Worm (Caenorhabditis elegans) whole organism, young adult: ENCODE results near the gene mars-1.
A peak's percentile ranks its signal among the peaks of the same experiment; 100 is the strongest.

ENCODE experiments used
- B0336.3 ChIP-seq: fragments of 200-800 bp; sonication (Bioruptor generic); IDR thresholded peaks from 2 replicates; pipeline ENCODE4 v1.3.6; 2022; ENCODE audit warnings: missing genetic modification characterization, missing compliant biosample characterization
- C06A6.2 ChIP-seq: fragments of 200-800 bp; sonication (Bioruptor generic); conservative IDR thresholded peaks from 2 replicates; pipeline ENCODE4 v1.3.6; 2022; ENCODE audit warnings: missing genetic modification characterization, missing compliant biosample characterization
- D2030.7 ChIP-seq: fragments of 200-800 bp; sonication (Bioruptor generic); IDR thresholded peaks from 2 replicates; pipeline ENCODE4 v1.3.6; 2022; ENCODE audit warnings: missing genetic modification reagents, missing genetic modification characterization, missing compliant biosample characterization
- F10E7.11 ChIP-seq: sonication (generic microtip); optimal IDR thresholded peaks from 2 replicates; lab custom pipeline; 2017; ENCODE audit warnings: mild to moderate bottlenecking, missing genetic modification characterization, moderate library complexity, missing compliant biosample characterization
- F22D6.2 ChIP-seq: sonication (generic microtip); optimal IDR thresholded peaks from 2 replicates; lab custom pipeline; 2016; ENCODE audit warnings: mild to moderate bottlenecking, missing genetic modification characterization, missing compliant biosample characterization
- F33H1.4 ChIP-seq: fragments of 200-800 bp; sonication (Bioruptor generic); IDR thresholded peaks from 2 replicates; pipeline ENCODE4 v1.3.6; 2022; ENCODE audit warnings: missing genetic modification reagents, missing genetic modification characterization, missing compliant biosample characterization
- F37B4.10 ChIP-seq: fragments of 200-800 bp; sonication (Bioruptor generic); IDR thresholded peaks from 2 replicates; pipeline ENCODE4 v1.3.6; 2022; ENCODE audit warnings: missing genetic modification characterization, missing compliant biosample characterization
- F57A8.1 ChIP-seq: fragments of 200-800 bp; sonication (Bioruptor generic); optimal IDR thresholded peaks from 2 replicates; lab custom pipeline; 2018; ENCODE audit warnings: mild to moderate bottlenecking, missing genetic modification characterization, moderate library complexity, missing compliant biosample characterization
- T26A5.8 ChIP-seq: sonication (generic microtip); optimal IDR thresholded peaks from 2 replicates; lab custom pipeline; 2016; ENCODE audit warnings: missing genetic modification characterization, missing compliant biosample characterization
- Y53F4B.3 ChIP-seq: fragments of 200-800 bp; sonication (Bioruptor generic); IDR thresholded peaks from 2 replicates; pipeline ENCODE4 v1.3.6; 2022; ENCODE audit warnings: missing genetic modification reagents, missing genetic modification characterization, missing compliant biosample characterization
- Y56A3A.18 ChIP-seq: fragments of 200-800 bp; sonication (Bioruptor generic); IDR thresholded peaks from 2 replicates; pipeline ENCODE4 v1.3.6; 2022; ENCODE audit warnings: missing genetic modification reagents, missing genetic modification characterization, missing compliant biosample characterization
- Y79H2A.3 ChIP-seq: fragments of 200-800 bp; sonication (Bioruptor generic); conservative IDR thresholded peaks from 2 replicates; pipeline ENCODE4 v1.3.6; 2022; ENCODE audit warnings: missing genetic modification reagents, missing genetic modification characterization, missing compliant biosample characterization
- akir-1 ChIP-seq: fragments of 200-800 bp; sonication (Bioruptor generic); optimal IDR thresholded peaks from 2 replicates; lab custom pipeline; 2018; ENCODE audit warnings: mild to moderate bottlenecking, missing genetic modification characterization, moderate library complexity, missing compliant biosample characterization
- attf-5 ChIP-seq: fragments of 200-800 bp; sonication (Bioruptor generic); optimal IDR thresholded peaks from 2 replicates; lab custom pipeline; 2018; ENCODE audit warnings: mild to moderate bottlenecking, missing genetic modification characterization, missing compliant biosample characterization
- attf-6 ChIP-seq: fragments of 200-800 bp; sonication (Bioruptor generic); IDR thresholded peaks from 2 replicates; pipeline ENCODE4 v1.3.6; 2022; ENCODE audit warnings: missing genetic modification reagents, missing genetic modification characterization, missing compliant biosample characterization
- cebp-1 ChIP-seq, 2 experiments: fragments of 200-800 bp in 1 of 2; sonication (Bioruptor generic) in 1 of 2; sonication (generic microtip) in 1 of 2; IDR thresholded peaks in 1 of 2; optimal IDR thresholded peaks in 1 of 2; 2 replicates each; pipeline versions ENCODE4 v1.3.6 to Lab custom; 2017 to 2022; ENCODE audit warnings: missing compliant biosample characterization in 2 of 2, missing genetic modification characterization in 2 of 2, mild to moderate bottlenecking in 1 of 2, missing genetic modification reagents in 1 of 2, moderate library complexity in 1 of 2
- ceh-100 ChIP-seq: fragments of 200-800 bp; sonication (Bioruptor generic); IDR thresholded peaks from 2 replicates; pipeline ENCODE4 v1.3.6; 2022; ENCODE audit warnings: missing genetic modification reagents, missing genetic modification characterization, missing compliant biosample characterization
- dpl-1 ChIP-seq: fragments of 150-350 bp; optimal IDR thresholded peaks from 2 replicates; lab custom pipeline; 2014; ENCODE audit warnings: missing biosample characterization, missing genetic modification reagents, missing genetic modification characterization
- efl-1 ChIP-seq: fragments of 150-350 bp; optimal IDR thresholded peaks from 2 replicates; lab custom pipeline; 2014; ENCODE audit warnings: missing biosample characterization, missing genetic modification reagents, missing genetic modification characterization
- egl-18 ChIP-seq: fragments of 200-800 bp; sonication (Bioruptor generic); IDR thresholded peaks from 2 replicates; pipeline ENCODE4 v1.3.6; 2022; ENCODE audit warnings: missing genetic modification reagents, missing genetic modification characterization, missing compliant biosample characterization
- ets-4 ChIP-seq: fragments of 200-800 bp; sonication (Bioruptor generic); optimal IDR thresholded peaks from 2 replicates; lab custom pipeline; 2018; ENCODE audit warnings: mild to moderate bottlenecking, missing genetic modification characterization, missing compliant biosample characterization
- fkh-3 ChIP-seq: sonication (generic microtip); optimal IDR thresholded peaks from 2 replicates; lab custom pipeline; 2016; ENCODE audit warnings: mild to moderate bottlenecking, missing genetic modification characterization, missing compliant biosample characterization
- him-1 ChIP-seq: sonication (generic microtip); optimal IDR thresholded peaks from 2 replicates; lab custom pipeline; 2016; ENCODE audit warnings: missing genotype, missing genetic modification reagents, missing genetic modification characterization, missing compliant biosample characterization
- hrde-1 ChIP-seq: sonication (generic microtip); optimal IDR thresholded peaks from 2 replicates; lab custom pipeline; 2016; ENCODE audit warnings: missing genetic modification characterization, mild to moderate bottlenecking, missing compliant biosample characterization, moderate library complexity, missing genotype, missing genetic modification reagents, borderline replicate concordance
- hsf-1 ChIP-seq: fragments of 200-800 bp; sonication (Bioruptor generic); IDR thresholded peaks from 2 replicates; pipeline ENCODE4 v1.3.6; 2022; ENCODE audit warnings: missing genetic modification reagents, missing genetic modification characterization, missing compliant biosample characterization
- lin-40 ChIP-seq: sonication (generic microtip); optimal IDR thresholded peaks from 2 replicates; lab custom pipeline; 2016; ENCODE audit warnings: missing genetic modification characterization, mild to moderate bottlenecking, missing compliant biosample characterization, missing genotype, missing genetic modification reagents
- lsy-27 ChIP-seq: sonication (generic microtip); optimal IDR thresholded peaks from 2 replicates; lab custom pipeline; 2017; ENCODE audit warnings: missing genetic modification characterization, mild to moderate bottlenecking, missing compliant biosample characterization, antibody characterized with exemption, missing genotype, borderline replicate concordance; ENCODE audit not compliant: insufficient read depth
- madf-3 ChIP-seq: fragments of 200-800 bp; sonication (Bioruptor generic); IDR thresholded peaks from 2 replicates; pipeline ENCODE4 v1.3.6; 2022; ENCODE audit warnings: missing genetic modification reagents, missing genetic modification characterization, missing compliant biosample characterization
- madf-8 ChIP-seq: fragments of 200-800 bp; sonication (Bioruptor generic); conservative IDR thresholded peaks from 2 replicates; pipeline ENCODE4 v1.3.6; 2022; ENCODE audit warnings: missing genetic modification reagents, missing genetic modification characterization, missing compliant biosample characterization
- mcd-1 ChIP-seq: fragments of 200-800 bp; sonication (Bioruptor generic); IDR thresholded peaks from 2 replicates; pipeline ENCODE4 v1.3.6; 2022; ENCODE audit warnings: missing genetic modification reagents, missing genetic modification characterization, missing compliant biosample characterization
- mxl-1 ChIP-seq: sonication (generic microtip); optimal IDR thresholded peaks from 2 replicates; lab custom pipeline; 2016; ENCODE audit warnings: missing genetic modification characterization, missing compliant biosample characterization
- nfya-1 ChIP-seq: sonication (generic microtip); optimal IDR thresholded peaks from 2 replicates; lab custom pipeline; 2017; ENCODE audit warnings: antibody characterized with exemption, missing compliant biosample characterization, missing genetic modification characterization, borderline replicate concordance; ENCODE audit not compliant: insufficient read depth
- nhr-80 ChIP-seq: sonication (generic microtip); optimal IDR thresholded peaks from 2 replicates; lab custom pipeline; 2016; ENCODE audit warnings: missing genetic modification characterization, missing compliant biosample characterization
- nhr-90 ChIP-seq: sonication (generic microtip); optimal IDR thresholded peaks from 2 replicates; lab custom pipeline; 2016; ENCODE audit warnings: missing genotype, mild to moderate bottlenecking, missing genetic modification characterization, missing compliant biosample characterization
- repo-1 ChIP-seq: sonication (generic microtip); optimal IDR thresholded peaks from 2 replicates; lab custom pipeline; 2017; ENCODE audit warnings: mild to moderate bottlenecking, missing genetic modification characterization, missing compliant biosample characterization
- snpc-3.4 ChIP-seq: sonication (generic microtip); optimal IDR thresholded peaks from 2 replicates; lab custom pipeline; 2017; ENCODE audit warnings: missing genetic modification characterization, mild to moderate bottlenecking, missing compliant biosample characterization, antibody characterized with exemption, moderate library complexity, missing genotype, missing genetic modification reagents
- somi-1 ChIP-seq: fragments of 200-800 bp; sonication (Bioruptor generic); optimal IDR thresholded peaks from 2 replicates; lab custom pipeline; 2018; ENCODE audit warnings: mild to moderate bottlenecking, missing genetic modification characterization, missing compliant biosample characterization
- tbp1 ChIP-seq: fragments of 200-800 bp; sonication (Bioruptor generic); optimal IDR thresholded peaks from 2 replicates; lab custom pipeline; 2018; ENCODE audit warnings: mild to moderate bottlenecking, missing genetic modification characterization, missing compliant biosample characterization
- tbx-9 ChIP-seq: sonication (generic microtip); optimal IDR thresholded peaks from 2 replicates; lab custom pipeline; 2016; ENCODE audit warnings: borderline replicate concordance, missing genetic modification characterization, inconsistent platforms, missing compliant biosample characterization
- tlf-1 ChIP-seq: fragments of 200-800 bp; sonication (Bioruptor generic); optimal IDR thresholded peaks from 2 replicates; lab custom pipeline; 2018; ENCODE audit warnings: mild to moderate bottlenecking, missing genetic modification characterization, missing compliant biosample characterization
- unc-130 ChIP-seq: sonication (generic microtip); optimal IDR thresholded peaks from 2 replicates; lab custom pipeline; 2016; ENCODE audit warnings: missing genetic modification reagents, missing genetic modification characterization, missing compliant biosample characterization
- zfh-2 ChIP-seq: fragments of 200-800 bp; sonication (Bioruptor generic); conservative IDR thresholded peaks from 2 replicates; pipeline ENCODE4 v1.3.6; 2022; ENCODE audit warnings: missing genetic modification reagents, missing genetic modification characterization, missing compliant biosample characterization
- ztf-22 ChIP-seq: fragments of 200-800 bp; sonication (Bioruptor generic); optimal IDR thresholded peaks from 2 replicates; lab custom pipeline; 2018; ENCODE audit warnings: mild to moderate bottlenecking, missing genetic modification characterization, moderate library complexity, missing compliant biosample characterization
- ztf-26 ChIP-seq: sonication (generic microtip); optimal IDR thresholded peaks from 2 replicates; lab custom pipeline; 2017; ENCODE audit warnings: missing genetic modification characterization, missing compliant biosample characterization

mars-1 gene

DNA sequence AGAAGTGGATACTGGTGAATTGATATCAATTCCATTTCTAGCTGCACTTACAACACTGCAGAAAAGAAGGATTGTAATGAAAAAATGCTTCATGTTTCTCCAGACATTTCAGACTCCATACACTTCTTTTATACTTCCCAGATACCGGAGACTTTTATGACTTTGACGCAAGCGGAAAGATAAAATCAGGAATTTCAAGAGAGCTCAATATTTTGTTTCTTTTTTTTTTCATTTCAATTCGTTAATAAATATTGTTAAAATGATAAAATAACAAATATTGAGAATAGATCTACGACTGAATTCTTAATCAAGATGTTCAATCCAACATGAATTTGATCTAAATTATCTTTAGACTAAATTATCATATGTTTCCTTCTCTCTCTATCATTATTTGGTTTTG is 9.8 kb downstream of the mars-1 start, which contains the start of gene lys-5 (continued):
- no peak for TF ChIP-seq tbp1 (GFP tag; lab: Kevin White, UChicago)
- TF ChIP-seq zfh-2 (GFP tag; lab: Robert Waterston, UW), result no peak
- TF ChIP-seq akir-1 (GFP tag; lab: Kevin White, UChicago), result no peak
- no peak for TF ChIP-seq fkh-3 (tag; lab: Kevin White, UChicago)
- no peak for TF ChIP-seq mcd-1

DNA sequence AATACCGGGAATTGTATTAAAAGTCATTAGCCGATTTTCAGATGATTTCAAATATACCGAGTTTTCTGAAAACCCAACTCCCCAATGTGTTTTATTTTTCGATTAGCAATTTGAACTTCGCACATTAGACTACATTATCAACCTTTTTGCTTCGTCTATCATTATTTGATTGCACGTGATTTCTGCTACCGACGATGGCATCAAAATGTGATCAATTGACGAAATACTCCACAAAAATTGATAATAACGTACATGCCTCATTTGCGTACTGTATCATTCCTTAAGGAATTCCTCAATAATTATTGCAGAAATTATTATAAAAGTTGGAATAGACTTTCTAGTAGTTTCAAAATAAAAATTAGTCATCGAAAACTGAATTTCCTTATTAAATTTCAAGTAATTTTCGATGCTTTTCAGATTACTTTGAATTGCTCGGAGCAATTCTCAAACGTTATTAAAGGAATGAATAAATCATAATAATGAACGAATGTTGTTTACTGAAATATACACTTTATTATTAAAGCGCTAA is 11.5 kb downstream of the mars-1 start:
- TF ChIP-seq nhr-80 (tag; lab: Kevin White, UChicago), result peak; percentile 66
- no peak for TF ChIP-seq mxl-1 (tag; lab: Kevin White, UChicago)
- no peak for TF ChIP-seq ets-4
- TF ChIP-seq cebp-1 (GFP tag; IDR thresholded peaks at IDR 0.05; lab: Robert Waterston, UW), result no peak
- peak; percentile 14 for TF ChIP-seq cebp-1 (tag; optimal IDR thresholded peaks at IDR 0.05; lab: Kevin White, UChicago)
- TF ChIP-seq unc-130, result no peak
- no peak for TF ChIP-seq repo-1 (tag; lab: Kevin White, UChicago)
- TF ChIP-seq D2030.7 (GFP tag; lab: Robert Waterston, UW), result no peak
- no peak for TF ChIP-seq ztf-26 (tag; lab: Kevin White, UChicago)
- TF ChIP-seq Y79H2A.3 (GFP tag; lab: Robert Waterston, UW), result no peak
- TF ChIP-seq ztf-22 (GFP tag; lab: Kevin White, UChicago), result no peak
- no peak for TF ChIP-seq F22D6.2
- no peak for TF ChIP-seq fkh-3 (tag; lab: Kevin White, UChicago)

DNA sequence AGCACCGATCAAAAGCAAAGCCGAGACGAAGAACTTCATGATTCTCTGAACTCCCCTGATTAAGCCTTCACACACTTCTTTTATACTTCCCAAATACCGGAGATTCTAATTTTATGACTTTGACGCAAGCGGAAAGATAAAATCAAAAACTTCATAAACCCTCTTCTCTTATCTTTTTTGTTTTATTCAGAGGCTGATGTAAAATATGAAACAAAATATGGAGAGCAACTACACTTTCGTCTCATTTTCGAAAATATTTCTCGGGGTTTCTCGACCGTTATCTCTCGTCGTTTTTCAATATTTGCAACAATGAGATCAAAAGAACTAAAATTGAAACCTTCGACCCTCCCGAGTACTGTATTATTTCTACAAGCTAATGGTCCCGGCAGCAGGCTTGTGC is 12.2 kb downstream of the mars-1 start, which contains the start of gene lys-4:
Gene lys-4, minus strand, starts transcription at position 115 of the 400 bp plus-strand sequence.
- no peak for TF ChIP-seq Y79H2A.3 (GFP tag; lab: Robert Waterston, UW)
- no peak for TF ChIP-seq F10E7.11
- TF ChIP-seq fkh-3 (tag; lab: Kevin White, UChicago), result no peak
- TF ChIP-seq attf-6 (GFP tag; lab: Robert Waterston, UW), result no peak
- no peak for TF ChIP-seq snpc-3.4 (tag; lab: Kevin White, UChicago)
- no peak for TF ChIP-seq tlf-1 (GFP tag; lab: Kevin White, UChicago)
- no peak for TF ChIP-seq F57A8.1 (GFP tag; lab: Kevin White, UChicago)
- no peak for TF ChIP-seq ceh-100
- TF ChIP-seq nfya-1 (tag; lab: Kevin White, UChicago), result no peak
- no peak for TF ChIP-seq lin-40 (tag; lab: Kevin White, UChicago)
- no peak for TF ChIP-seq madf-3 (GFP tag; lab: Robert Waterston, UW)
- no peak for TF ChIP-seq Y56A3A.18 (GFP tag; lab: Robert Waterston, UW)
- no peak for TF ChIP-seq F37B4.10 (GFP tag; lab: Robert Waterston, UW)
- no peak for TF ChIP-seq dpl-1 (GFP tag; lab: Kevin White, UChicago)
- TF ChIP-seq Y53F4B.3 (GFP tag; lab: Robert Waterston, UW), result no peak
- TF ChIP-seq somi-1 (GFP tag; lab: Kevin White, UChicago), result no peak

DNA sequence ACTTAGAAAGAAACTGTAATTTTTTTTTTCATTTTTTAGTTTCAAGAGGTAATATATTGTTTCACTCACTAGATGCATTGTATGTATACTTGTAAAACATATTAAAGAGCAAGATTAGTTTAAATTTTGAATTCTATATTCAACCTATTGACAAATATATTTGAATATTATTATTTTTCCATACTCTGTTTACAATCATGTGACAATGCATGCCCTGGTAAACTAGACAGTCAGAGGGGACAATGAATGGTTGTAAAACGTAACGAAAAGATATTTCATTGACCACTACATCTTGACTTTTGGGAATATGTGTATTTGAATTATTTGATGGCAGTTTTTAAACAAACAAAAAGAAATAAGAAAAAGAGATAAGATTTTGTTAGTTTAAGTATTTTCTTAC is 13.0 kb downstream of the mars-1 start:
- no peak for TF ChIP-seq B0336.3
- no peak for TF ChIP-seq hrde-1 (tag; lab: Kevin White, UChicago)
- no peak for TF ChIP-seq attf-5 (GFP tag; lab: Kevin White, UChicago)
- no peak for TF ChIP-seq dpl-1 (GFP tag; lab: Kevin White, UChicago)
- no peak for TF ChIP-seq D2030.7 (GFP tag; lab: Robert Waterston, UW)
- no peak for TF ChIP-seq T26A5.8 (tag; lab: Kevin White, UChicago)
- no peak for TF ChIP-seq tbx-9 (tag; lab: Kevin White, UChicago)
- TF ChIP-seq F57A8.1 (GFP tag; lab: Kevin White, UChicago), result no peak
- TF ChIP-seq lsy-27 (tag; lab: Kevin White, UChicago), result no peak
- no peak for TF ChIP-seq F33H1.4 (GFP tag; lab: Robert Waterston, UW)
- TF ChIP-seq hsf-1 (GFP tag; lab: Robert Waterston, UW), result no peak
- no peak for TF ChIP-seq efl-1 (GFP tag; lab: Kevin White, UChicago)
- TF ChIP-seq C06A6.2 (GFP tag; lab: Robert Waterston, UW), result no peak
- no peak for TF ChIP-seq madf-8 (GFP tag; lab: Robert Waterston, UW)
- TF ChIP-seq him-1 (tag; lab: Kevin White, UChicago), result no peak
- TF ChIP-seq nhr-90, result no peak
- TF ChIP-seq egl-18 (GFP tag; lab: Robert Waterston, UW), result no peak
